Worm (Caenorhabditis elegans) whole organism, L4 larva: Measurements from ENCODE around the gene gna-1.
"Not testable (repeated sequence)": the region's sequence is repeated elsewhere in the genome, so short reads cannot be mapped to it uniquely, and the experiment has no call there.

Experiments used
- F10B5.3 ChIP-seq: sonication (generic microtip); optimal IDR thresholded peaks from 2 replicates; lab custom pipeline; 2016; ENCODE audit warnings: mild to moderate bottlenecking, missing genetic modification characterization, missing compliant biosample characterization
- T20F7.1 ChIP-seq: fragments of 200-800 bp; sonication (Bioruptor generic); optimal IDR thresholded peaks from 2 replicates; lab custom pipeline; 2018; ENCODE audit warnings: mild to moderate bottlenecking, missing genetic modification characterization, missing compliant biosample characterization
- Y105C5A.15 ChIP-seq: fragments of 200-800 bp; sonication (Bioruptor generic); IDR thresholded peaks from 2 replicates; pipeline ENCODE4 v1.3.6; 2022; ENCODE audit warnings: missing genetic modification characterization, missing compliant biosample characterization
- Y75B8A.6 ChIP-seq: fragments of 200-800 bp; sonication (Bioruptor generic); IDR thresholded peaks from 2 replicates; pipeline ENCODE4 v1.3.6; 2022; ENCODE audit warnings: missing genetic modification reagents, missing genetic modification characterization, missing compliant biosample characterization
- ZK546.5 ChIP-seq, 2 experiments: sonication (generic microtip); optimal IDR thresholded peaks; 2 replicates each; lab custom pipeline; 2017; ENCODE audit warnings: missing biosample characterization in 2 of 2, missing genetic modification characterization in 2 of 2
- aha-1 ChIP-seq: fragments of 150-350 bp; peaks from one replicate; lab custom pipeline; 2014; ENCODE audit warnings: missing biosample characterization, missing genetic modification characterization
- arid-1 ChIP-seq: fragments of 200-800 bp; sonication (Bioruptor generic); conservative IDR thresholded peaks from 2 replicates; pipeline ENCODE4 v1.3.6; 2022; ENCODE audit warnings: missing genetic modification reagents, missing genetic modification characterization, missing compliant biosample characterization
- ceh-20 ChIP-seq: fragments of 200-800 bp; sonication (Bioruptor generic); IDR thresholded peaks from 2 replicates; pipeline ENCODE4 v1.3.6; 2022; ENCODE audit warnings: missing genetic modification reagents, missing genetic modification characterization, missing compliant biosample characterization
- ceh-28 ChIP-seq: fragments of 150-350 bp; optimal IDR thresholded peaks from 2 replicates; lab custom pipeline; 2014; ENCODE audit warnings: missing biosample characterization, missing genetic modification reagents, missing genetic modification characterization
- ceh-82 ChIP-seq: sonication (generic microtip); optimal IDR thresholded peaks from 2 replicates; lab custom pipeline; 2017; ENCODE audit warnings: missing biosample characterization, missing genetic modification characterization
- cey-2 ChIP-seq: sonication (generic microtip); optimal IDR thresholded peaks from 3 replicates; lab custom pipeline; 2017; ENCODE audit warnings: missing genetic modification characterization, mild to moderate bottlenecking, missing compliant biosample characterization, antibody characterized with exemption, borderline replicate concordance; ENCODE audit not compliant: insufficient read depth
- ctbp-1 ChIP-seq: fragments of 200-800 bp; sonication (Bioruptor generic); IDR thresholded peaks from 2 replicates; pipeline ENCODE4 v1.3.6; 2022; ENCODE audit warnings: missing genetic modification reagents, missing genetic modification characterization, missing compliant biosample characterization
- daf-16 ChIP-seq, 3 experiments: sonication (generic microtip); optimal IDR thresholded peaks; 2 replicates each; lab custom pipeline; 2016 to 2017; ENCODE audit warnings: missing genetic modification characterization in 3 of 3, missing genetic modification reagents in 3 of 3, mild to moderate bottlenecking in 2 of 3, missing compliant biosample characterization in 2 of 3, missing biosample characterization in 1 of 3, moderate library complexity in 1 of 3
- daf-19 ChIP-seq: fragments of 200-800 bp; sonication (Bioruptor generic); conservative IDR thresholded peaks from 2 replicates; pipeline ENCODE4 v1.3.6; 2022; ENCODE audit warnings: missing genetic modification characterization, missing compliant biosample characterization
- dmd-6 ChIP-seq: fragments of 200-800 bp; sonication (Bioruptor generic); IDR thresholded peaks from 2 replicates; pipeline ENCODE4 v1.3.6; 2022; ENCODE audit warnings: missing genetic modification reagents, missing genetic modification characterization, missing compliant biosample characterization
- dmd-9 ChIP-seq: fragments of 200-800 bp; sonication (Bioruptor generic); IDR thresholded peaks from 2 replicates; pipeline ENCODE4 v1.3.6; 2022; ENCODE audit warnings: missing genetic modification reagents, missing genetic modification characterization, missing compliant biosample characterization
- dpl-1 ChIP-seq: fragments of 150-350 bp; optimal IDR thresholded peaks from 2 replicates; lab custom pipeline; 2014; ENCODE audit warnings: missing biosample characterization, missing genetic modification reagents, missing genetic modification characterization
- dve-1 ChIP-seq: sonication (generic microtip); optimal IDR thresholded peaks from 2 replicates; lab custom pipeline; 2017; ENCODE audit warnings: antibody characterized with exemption, mild to moderate bottlenecking, missing genetic modification characterization, missing compliant biosample characterization; ENCODE audit not compliant: insufficient read depth
- egl-43 ChIP-seq: fragments of 200-800 bp; sonication (Bioruptor generic); IDR thresholded peaks from 2 replicates; pipeline ENCODE4 v1.3.6; 2022; ENCODE audit warnings: missing genetic modification reagents, missing genetic modification characterization, missing compliant biosample characterization
- lim-7 ChIP-seq: fragments of 200-800 bp; sonication (Bioruptor generic); IDR thresholded peaks from 2 replicates; pipeline ENCODE4 v1.3.6; 2022; ENCODE audit warnings: missing genetic modification characterization, missing compliant biosample characterization
- lin-1 ChIP-seq: fragments of 200-800 bp; sonication (Bioruptor generic); IDR thresholded peaks from 2 replicates; pipeline ENCODE4 v1.3.6; 2022; ENCODE audit warnings: missing genetic modification reagents, missing genetic modification characterization, missing compliant biosample characterization
- lin-13 ChIP-seq: fragments of 150-350 bp; optimal IDR thresholded peaks from 2 replicates; lab custom pipeline; 2014; ENCODE audit warnings: missing biosample characterization, missing genetic modification reagents, missing genetic modification characterization
- lin-29 ChIP-seq: fragments of 200-800 bp; sonication (Bioruptor generic); IDR thresholded peaks from 2 replicates; pipeline ENCODE4 v1.3.6; 2022; ENCODE audit warnings: missing genetic modification reagents, missing genetic modification characterization, missing compliant biosample characterization
- lin-38 ChIP-seq: fragments of 200-800 bp; sonication (Bioruptor generic); IDR thresholded peaks from 2 replicates; pipeline ENCODE4 v1.3.6; 2022; ENCODE audit warnings: missing genetic modification reagents, missing genetic modification characterization, missing compliant biosample characterization
- lsy-2 ChIP-seq, 2 experiments: fragments of 150-350 bp in 1 of 2; sonication (generic microtip) in 1 of 2; optimal IDR thresholded peaks; 2 replicates each; lab custom pipeline; 2014 to 2017; ENCODE audit warnings: missing biosample characterization in 2 of 2, missing genetic modification characterization in 2 of 2
- madf-5 ChIP-seq, 2 experiments: fragments of 200-800 bp; sonication (Bioruptor generic); IDR thresholded peaks; 2 replicates each; pipeline ENCODE4 v1.3.6; 2022; ENCODE audit warnings: missing compliant biosample characterization in 2 of 2, missing genetic modification characterization in 2 of 2
- mdt-29 ChIP-seq: fragments of 200-800 bp; sonication (Bioruptor generic); IDR thresholded peaks from 2 replicates; pipeline ENCODE4 v1.3.6; 2022; ENCODE audit warnings: missing genetic modification reagents, missing genetic modification characterization, missing compliant biosample characterization
- mep-1 ChIP-seq: fragments of 150-350 bp; sonication (generic microtip); optimal IDR thresholded peaks from 3 replicates; lab custom pipeline; 2014; ENCODE audit warnings: missing biosample characterization, missing genetic modification characterization
- mes-2 ChIP-seq: sonication (generic microtip); optimal IDR thresholded peaks from 2 replicates; lab custom pipeline; 2016; ENCODE audit warnings: missing genotype, mild to moderate bottlenecking, missing genetic modification characterization, missing compliant biosample characterization; ENCODE audit not compliant: poor library complexity, severe bottlenecking
- mxl-2 ChIP-seq: fragments of 200-800 bp; sonication (Bioruptor generic); conservative IDR thresholded peaks from 2 replicates; pipeline ENCODE4 v1.3.6; 2022; ENCODE audit warnings: missing genetic modification reagents, missing genetic modification characterization, missing compliant biosample characterization
- mxl-3 ChIP-seq: fragments of 200-800 bp; sonication (Bioruptor generic); optimal IDR thresholded peaks from 2 replicates; lab custom pipeline; 2018; ENCODE audit warnings: mild to moderate bottlenecking, missing genetic modification characterization, missing compliant biosample characterization
- nhr-102 ChIP-seq: sonication (generic microtip); optimal IDR thresholded peaks from 2 replicates; lab custom pipeline; 2016; ENCODE audit warnings: mild to moderate bottlenecking, missing genetic modification characterization, moderate library complexity, missing compliant biosample characterization
- nhr-41 ChIP-seq: fragments of 200-800 bp; sonication (Bioruptor generic); IDR thresholded peaks from 2 replicates; pipeline ENCODE4 v1.3.6; 2022; ENCODE audit warnings: missing genetic modification reagents, missing genetic modification characterization, missing compliant biosample characterization
- nhr-42 ChIP-seq: fragments of 200-800 bp; sonication (Bioruptor generic); IDR thresholded peaks from 2 replicates; pipeline ENCODE4 v1.3.6; 2022; ENCODE audit warnings: missing genetic modification characterization, missing compliant biosample characterization
- nhr-48 ChIP-seq: sonication (generic microtip); optimal IDR thresholded peaks from 2 replicates; lab custom pipeline; 2016; ENCODE audit warnings: mild to moderate bottlenecking, missing genetic modification characterization, missing compliant biosample characterization
- nhr-6 ChIP-seq: fragments of 150-350 bp; optimal IDR thresholded peaks from 2 replicates; lab custom pipeline; 2014; ENCODE audit warnings: missing biosample characterization, missing genetic modification characterization
- php-3 ChIP-seq: fragments of 200-800 bp; sonication (Bioruptor generic); IDR thresholded peaks from 2 replicates; pipeline ENCODE4 v1.3.6; 2022; ENCODE audit warnings: missing genetic modification reagents, missing genetic modification characterization, missing compliant biosample characterization
- rbr-2 ChIP-seq: sonication (generic microtip); optimal IDR thresholded peaks from 2 replicates; lab custom pipeline; 2016; ENCODE audit warnings: missing genotype, missing genetic modification characterization, missing compliant biosample characterization
- spr-1 ChIP-seq: sonication (generic microtip); optimal IDR thresholded peaks from 2 replicates; lab custom pipeline; 2016; ENCODE audit warnings: mild to moderate bottlenecking, missing genetic modification characterization, missing compliant biosample characterization
- spr-3 ChIP-seq: fragments of 200-800 bp; sonication (Bioruptor generic); optimal IDR thresholded peaks from 2 replicates; lab custom pipeline; 2018; ENCODE audit warnings: mild to moderate bottlenecking, missing genetic modification characterization, missing compliant biosample characterization
- tra-1 ChIP-seq: fragments of 200-800 bp; sonication (Bioruptor generic); IDR thresholded peaks from 2 replicates; pipeline ENCODE4 v1.3.6; 2022; ENCODE audit warnings: missing genetic modification reagents, missing genetic modification characterization, missing compliant biosample characterization
- unc-62 ChIP-seq, 3 experiments: fragments of 150-350 bp in 1 of 3; sonication (generic microtip); optimal IDR thresholded peaks in 2 of 3; peaks in 1 of 3; 1 replicate in 1 of 3; 2 replicates in 2 of 3; lab custom pipeline; 2014 to 2017; ENCODE audit warnings: missing biosample characterization in 3 of 3, missing genetic modification characterization in 3 of 3, missing genetic modification reagents in 3 of 3, missing genotype in 1 of 3
- vab-7 ChIP-seq: fragments of 200-800 bp; sonication (Bioruptor generic); IDR thresholded peaks from 2 replicates; pipeline ENCODE4 v1.3.6; 2022; ENCODE audit warnings: missing genetic modification reagents, missing genetic modification characterization, missing compliant biosample characterization
- zfp-3 ChIP-seq: fragments of 200-800 bp; sonication (Bioruptor generic); conservative IDR thresholded peaks from 2 replicates; pipeline ENCODE4 v1.3.6; 2022; ENCODE audit warnings: missing genetic modification reagents, missing genetic modification characterization, missing compliant biosample characterization
- zip-11 ChIP-seq: fragments of 200-800 bp; sonication (Bioruptor generic); IDR thresholded peaks from 2 replicates; pipeline ENCODE4 v1.3.6; 2022; ENCODE audit warnings: missing genetic modification characterization, missing compliant biosample characterization
- zip-2 ChIP-seq: fragments of 150-350 bp; optimal IDR thresholded peaks from 2 replicates; lab custom pipeline; 2014; ENCODE audit warnings: missing biosample characterization, missing genetic modification characterization

Gene gna-1

ce11 chrV:10342904-10343303, 23.0 kb upstream of the gna-1 start, which contains the start of gene K07C5.3:
K07C5.3 (plus strand) TSS chrV:10343032.
- TF ChIP-seq ceh-28 (tag; lab: Kevin White, UChicago), result no peak
- TF ChIP-seq ceh-82, result no peak
- no peak for TF ChIP-seq dpl-1 (GFP tag; lab: Kevin White, UChicago)
- TF ChIP-seq cey-2 (tag; lab: Kevin White, UChicago), result no peak
- no peak for TF ChIP-seq nhr-6
- TF ChIP-seq Y105C5A.15 (GFP tag; lab: Robert Waterston, UW), result no peak
- TF ChIP-seq lin-13 (GFP tag; lab: Kevin White, UChicago), result no peak
- no peak for TF ChIP-seq daf-16 (GFP tag; optimal IDR thresholded peaks at IDR 0.05; lab: Kevin White, UChicago)
- no peak for TF ChIP-seq daf-16 (tag; optimal IDR thresholded peaks at IDR 0.05; lab: Kevin White, UChicago)
- TF ChIP-seq F10B5.3 (tag; lab: Kevin White, UChicago), result no peak
- no peak for TF ChIP-seq zip-2 (tag; lab: Kevin White, UChicago)
- no peak for TF ChIP-seq ZK546.5 (tag; optimal IDR thresholded peaks at IDR 0.05; lab: Kevin White, UChicago)
- TF ChIP-seq vab-7 (GFP tag; lab: Robert Waterston, UW), result peak; percentile 12; the same call in 1 of the 2 replicates
- TF ChIP-seq zfp-3 (GFP tag; lab: Robert Waterston, UW), result no peak
- TF ChIP-seq lin-29 (GFP tag; lab: Robert Waterston, UW), result no peak
- peak; percentile 27; the same call in 1 of the 2 replicates for TF ChIP-seq lin-38
- TF ChIP-seq php-3 (GFP tag; lab: Robert Waterston, UW), result no peak
- TF ChIP-seq unc-62 (GFP tag; optimal IDR thresholded peaks at IDR 0.05 in 1 of 2; lab: Kevin White, UChicago), result no peak
- no peak for TF ChIP-seq unc-62 (tag; optimal IDR thresholded peaks at IDR 0.05; lab: Kevin White, UChicago)

DNA sequence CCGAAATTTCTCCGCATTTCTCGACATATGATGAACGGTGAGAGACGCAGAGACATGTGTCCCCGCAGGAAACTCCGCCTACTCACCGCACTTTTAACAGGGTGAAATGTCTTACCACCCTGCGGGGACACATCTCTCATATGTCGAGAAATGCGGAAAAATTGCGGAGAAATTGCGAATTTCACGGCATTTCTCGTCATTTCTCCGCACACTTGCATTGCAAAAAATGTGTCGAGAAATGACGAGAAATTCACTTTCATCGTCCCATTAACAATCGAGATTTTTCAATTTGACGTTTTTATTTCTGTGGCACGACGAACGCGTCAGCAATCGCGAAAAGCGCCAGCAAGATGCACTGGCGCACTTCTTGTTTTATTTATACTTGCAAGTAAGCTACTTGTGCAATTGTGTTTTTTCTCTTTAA, 22.0 kb upstream of the gna-1 start, which contains the start of gene K07C5.13:
K07C5.13 (plus strand) TSS at position 151 of the 424 bp plus-strand sequence.
- TF ChIP-seq zfp-3 (GFP tag; lab: Robert Waterston, UW), result peak; percentile 93
- TF ChIP-seq F10B5.3 (tag; lab: Kevin White, UChicago), result peak; percentile 55
- TF ChIP-seq nhr-42 (GFP tag; lab: Robert Waterston, UW), result peak; percentile 92
- peak; percentile 93 for TF ChIP-seq aha-1 (tag; lab: Kevin White, UChicago)
- TF ChIP-seq mxl-3 (GFP tag; lab: Kevin White, UChicago), result peak; percentile 54
- peak; percentile 95 for TF ChIP-seq nhr-48 (tag; lab: Kevin White, UChicago)
- peak in 1 of 2 experiments; percentile 83; a peak in 1 of 4 replicates for TF ChIP-seq madf-5 (GFP tag; IDR thresholded peaks at IDR 0.05; lab: Robert Waterston, UW)
- TF ChIP-seq Y105C5A.15 (GFP tag; lab: Robert Waterston, UW), result 0 out of 2 replicates have a peak, but pooled peaks have one; percentile 11
- peak; percentile 92 for TF ChIP-seq lin-29 (GFP tag; lab: Robert Waterston, UW)
- TF ChIP-seq rbr-2 (tag; lab: Kevin White, UChicago), result peak; percentile 80
- TF ChIP-seq dmd-9 (GFP tag; lab: Robert Waterston, UW), result peak; percentile 94
- TF ChIP-seq Y75B8A.6 (GFP tag; lab: Robert Waterston, UW), result peak; percentile 94
- TF ChIP-seq lsy-2 (tag; optimal IDR thresholded peaks at IDR 0.05; lab: Kevin White, UChicago), result peak in 1 of 2 experiments; percentile 21
- peak; percentile 32 for TF ChIP-seq mep-1 (tag; lab: Kevin White, UChicago)
- peak; percentile 94 for TF ChIP-seq tra-1 (GFP tag; lab: Robert Waterston, UW)
- peak; percentile 24; the same call in 1 of the 2 replicates for TF ChIP-seq nhr-41
- TF ChIP-seq dmd-6 (GFP tag; lab: Robert Waterston, UW), result peak; percentile 93
- peak in 1 of 2 experiments; percentile 51 for TF ChIP-seq daf-16 (GFP tag; optimal IDR thresholded peaks at IDR 0.05; lab: Kevin White, UChicago)
- not testable (repeated sequence) for TF ChIP-seq daf-16 (tag; optimal IDR thresholded peaks at IDR 0.05; lab: Kevin White, UChicago)
- peak; percentile 92 for TF ChIP-seq lin-38
- peak; percentile 54 for TF ChIP-seq spr-3
- TF ChIP-seq nhr-102 (tag; lab: Kevin White, UChicago), result peak; percentile 86
- TF ChIP-seq ctbp-1 (GFP tag; lab: Robert Waterston, UW), result peak; percentile 91
- peak; percentile 95 for TF ChIP-seq ceh-20 (GFP tag; lab: Robert Waterston, UW)
- TF ChIP-seq T20F7.1, result peak; percentile 65
- TF ChIP-seq spr-1 (tag; lab: Kevin White, UChicago), result peak; percentile 71
- TF ChIP-seq lim-7 (GFP tag; lab: Robert Waterston, UW), result 0 out of 2 replicates have a peak, but pooled peaks have one; percentile 46
- TF ChIP-seq arid-1 (GFP tag; lab: Robert Waterston, UW), result peak; percentile 89
- peak; percentile 72; the same call in 1 of the 2 replicates for TF ChIP-seq daf-19 (GFP tag; lab: Robert Waterston, UW)
- peak; percentile 9 for TF ChIP-seq dve-1 (tag; lab: Kevin White, UChicago)
- TF ChIP-seq zip-11 (GFP tag; lab: Robert Waterston, UW), result 0 out of 2 replicates have a peak, but pooled peaks have one; percentile 23
- peak; percentile 94 for TF ChIP-seq egl-43 (GFP tag; lab: Robert Waterston, UW)
- peak; percentile 74; the same call in 1 of the 2 replicates for TF ChIP-seq mxl-2
- peak; percentile 89 for TF ChIP-seq mdt-29
- TF ChIP-seq lin-1 (GFP tag; lab: Robert Waterston, UW), result peak; percentile 84
- peak; percentile 78 for TF ChIP-seq mes-2
